Fruit fly (Drosophila melanogaster) whole organism: ENCODE measurements around the gene Pph13.

ENCODE experiments used
- CG8478 ChIP-seq: fragments of >200 bp; optimal IDR thresholded peaks from 2 replicates; lab custom pipeline; 2018; ENCODE audit warnings: inconsistent platforms
- Dll ChIP-seq: fragments of >200 bp; optimal IDR thresholded peaks from 2 replicates; lab custom pipeline; 2017
- EcR ChIP-seq, 2 experiments: fragments of >200 bp; optimal IDR thresholded peaks; 2 replicates each; lab custom pipeline; 2017; ENCODE audit warnings: missing biosample characterization in 2 of 2, missing genetic modification characterization in 2 of 2, missing genetic modification reagents in 2 of 2
- pan ChIP-seq: fragments of >200 bp; optimal IDR thresholded peaks from 2 replicates; lab custom pipeline; 2017
- psq ChIP-seq: fragments of >200 bp; optimal IDR thresholded peaks from 2 replicates; lab custom pipeline; 2017
- usp ChIP-seq: fragments of >200 bp; optimal IDR thresholded peaks from 2 replicates; lab custom pipeline; 2017; ENCODE audit warnings: missing biosample characterization, missing genetic modification characterization, mixed read lengths

Gene Pph13

DNA sequence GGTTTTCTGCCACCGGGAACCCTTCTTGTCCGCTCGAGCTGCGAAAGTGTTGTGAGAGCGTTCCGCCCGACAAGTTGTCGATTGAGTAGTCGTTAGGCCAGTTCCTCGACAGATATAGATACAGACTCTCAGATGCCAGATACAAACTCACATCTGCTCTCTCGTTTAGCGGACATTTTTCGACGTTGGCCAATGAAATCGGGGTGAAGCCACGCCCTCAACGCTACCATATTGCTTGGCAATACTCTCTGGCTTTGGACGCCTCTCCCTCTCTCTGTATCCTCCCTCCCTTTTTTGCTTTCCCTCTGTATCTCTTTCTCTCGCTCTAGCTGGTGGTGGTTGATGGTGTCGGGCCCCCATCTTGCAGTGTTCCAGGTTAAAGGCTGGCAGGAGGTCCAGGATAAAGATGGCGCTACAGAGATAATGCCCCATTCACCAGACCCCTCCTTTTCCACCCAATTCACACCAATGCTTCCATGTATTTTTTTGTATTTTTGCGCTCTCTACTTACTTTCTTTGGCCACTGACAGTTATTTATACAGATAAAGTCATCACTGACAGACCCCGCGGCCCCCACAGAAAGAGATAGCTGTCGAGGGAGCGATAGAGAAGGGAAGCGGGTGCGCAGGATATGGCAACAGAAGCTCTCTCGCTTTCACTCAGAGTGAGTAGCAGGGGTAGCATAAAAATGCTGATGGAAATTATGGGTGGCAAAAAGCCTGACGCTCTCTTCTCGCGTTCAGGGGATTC, 17.5 kb downstream of the Pph13 start, which contains the start of gene Gsc:
Gene Gsc (minus strand): TSS at position 51 of the 750 bp plus-strand sequence.
- TF ChIP-seq CG8478 (lab: Kevin White, UChicago) (no peak), psq (lab: Kevin White, UChicago) (no peak), pan (lab: Kevin White, UChicago) (no peak), EcR (GFP tag; optimal IDR thresholded peaks at IDR 0.05; lab: Kevin White, UChicago) (no peak)

DNA sequence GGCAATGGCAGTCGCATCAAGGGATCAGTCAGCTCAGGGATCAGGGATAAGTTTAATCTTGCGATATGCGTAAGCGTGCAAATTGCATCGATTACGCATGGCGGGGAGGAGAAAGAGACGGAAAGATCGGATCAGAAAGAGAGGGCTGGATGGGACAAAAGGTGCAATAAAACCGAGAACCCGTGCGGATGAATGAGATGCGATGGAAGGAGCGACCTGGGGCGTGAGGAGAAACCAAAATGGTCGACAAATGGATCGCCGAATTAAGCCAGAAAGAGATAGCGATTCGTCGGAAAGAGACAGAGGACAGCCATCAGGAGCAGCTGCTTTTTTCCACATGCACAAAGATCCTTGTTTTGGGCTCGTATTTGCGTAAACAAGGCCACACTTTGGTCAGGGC, 20.5 kb downstream of the Pph13 start:
- no peak for TF ChIP-seq EcR (GFP tag; optimal IDR thresholded peaks at IDR 0.05; lab: Kevin White, UChicago)
- TF ChIP-seq CG8478 (lab: Kevin White, UChicago) = no peak
- TF ChIP-seq pan (lab: Kevin White, UChicago) = no peak
- TF ChIP-seq usp = no peak
- TF ChIP-seq psq (lab: Kevin White, UChicago) = no peak
- no peak for TF ChIP-seq Dll (lab: Kevin White, UChicago)

DNA sequence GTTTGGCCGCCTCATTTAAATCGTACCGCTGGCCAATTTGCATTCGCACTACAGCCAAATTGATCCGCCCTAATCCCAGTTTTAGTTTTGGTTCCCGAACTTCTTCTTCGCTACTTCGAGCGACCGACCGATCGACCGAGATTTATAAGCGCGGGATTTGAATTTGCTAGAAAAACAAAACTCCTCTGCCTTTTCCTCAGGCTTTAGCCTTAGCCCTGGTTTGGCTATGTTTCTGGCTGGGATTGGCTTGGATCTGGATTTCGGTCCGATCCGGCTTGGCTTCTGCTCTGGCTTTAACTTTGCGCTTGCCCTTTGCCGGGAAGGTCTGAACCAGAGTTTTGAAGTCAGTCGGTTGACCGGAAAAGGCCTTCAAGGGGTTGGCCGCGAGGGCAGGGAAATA, 24.6 kb downstream of the Pph13 start:
- no peak for TF ChIP-seq EcR (GFP tag; optimal IDR thresholded peaks at IDR 0.05; lab: Kevin White, UChicago)

DNA sequence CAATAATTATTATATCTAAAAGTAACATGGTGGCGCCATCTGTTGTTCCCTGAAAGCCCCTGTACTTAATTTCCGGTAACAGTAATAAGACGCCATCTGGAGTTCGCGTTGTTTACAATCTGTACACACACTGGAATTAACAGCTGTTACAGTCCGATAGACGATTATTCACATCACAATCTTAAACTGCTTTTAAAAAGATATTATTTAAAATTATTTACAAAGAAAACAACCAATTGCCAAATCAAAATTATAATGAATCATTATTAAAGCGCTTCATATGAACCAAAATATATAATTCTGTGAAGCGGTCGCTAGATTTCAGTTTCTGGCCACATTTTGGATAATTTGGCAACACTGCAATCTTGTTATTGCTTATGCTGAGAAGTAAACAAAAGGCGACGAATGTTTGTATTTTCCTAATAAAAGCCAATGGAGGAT, 25.2 kb downstream of the Pph13 start, which contains the start of gene CG13689:
Gene CG13689 (plus strand): TSS at position 375 of the 441 bp plus-strand sequence.
- TF ChIP-seq CG8478 (lab: Kevin White, UChicago) (no peak), Dll (lab: Kevin White, UChicago) (no peak), pan (lab: Kevin White, UChicago) (no peak), usp (no peak), EcR (GFP tag; optimal IDR thresholded peaks at IDR 0.05; lab: Kevin White, UChicago) (no peak), psq (lab: Kevin White, UChicago) (no peak)

DNA sequence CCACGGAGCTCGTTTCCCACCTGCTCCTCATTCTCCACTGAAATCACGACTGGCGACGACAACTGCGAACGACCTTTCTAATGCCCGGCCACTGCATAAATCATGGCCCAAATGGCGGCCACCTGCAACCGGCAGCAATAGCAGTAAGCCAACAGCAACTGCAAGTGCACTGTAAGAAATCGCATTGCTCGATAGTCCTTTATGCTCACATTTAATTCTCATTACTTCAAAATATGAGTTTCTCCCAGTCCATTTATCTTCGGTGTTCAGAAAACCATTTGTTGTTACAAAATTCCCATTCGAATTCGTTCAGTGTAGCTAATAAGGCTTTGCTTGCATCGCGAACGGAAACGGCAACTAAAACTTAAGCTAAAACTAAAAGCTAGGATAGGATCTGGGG, 26.8 kb downstream of the Pph13 start:
- no peak for TF ChIP-seq pan (lab: Kevin White, UChicago)
- TF ChIP-seq EcR (GFP tag; optimal IDR thresholded peaks at IDR 0.05; lab: Kevin White, UChicago) = no peak
- no peak for TF ChIP-seq CG8478 (lab: Kevin White, UChicago)
- TF ChIP-seq Dll (lab: Kevin White, UChicago) = no peak
- no peak for TF ChIP-seq psq (lab: Kevin White, UChicago)
- TF ChIP-seq usp = no peak

DNA sequence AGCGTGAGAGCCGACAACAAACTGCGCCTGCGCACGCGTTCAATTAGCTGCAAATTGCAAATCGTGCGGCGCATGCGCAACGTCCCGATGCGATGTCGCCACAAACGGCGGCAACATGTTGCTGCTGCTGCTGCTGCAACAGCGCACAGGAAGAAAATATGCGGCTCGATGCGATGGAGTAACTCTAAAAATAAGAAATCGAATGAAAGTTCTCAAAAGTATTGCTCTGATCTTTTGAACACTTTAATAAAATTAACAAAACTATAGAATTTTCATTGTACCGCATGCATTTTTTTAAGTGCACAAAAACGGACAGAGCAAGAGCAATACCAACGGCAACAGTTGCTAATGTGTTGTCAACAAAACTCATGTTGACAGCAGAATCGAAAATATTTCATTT, 28.9 kb downstream of the Pph13 start:
- TF ChIP-seq CG8478 (lab: Kevin White, UChicago) (no peak), Dll (lab: Kevin White, UChicago) (no peak), usp (no peak), EcR (GFP tag; optimal IDR thresholded peaks at IDR 0.05; lab: Kevin White, UChicago) (no peak), psq (lab: Kevin White, UChicago) (no peak), pan (lab: Kevin White, UChicago) (no peak)

DNA sequence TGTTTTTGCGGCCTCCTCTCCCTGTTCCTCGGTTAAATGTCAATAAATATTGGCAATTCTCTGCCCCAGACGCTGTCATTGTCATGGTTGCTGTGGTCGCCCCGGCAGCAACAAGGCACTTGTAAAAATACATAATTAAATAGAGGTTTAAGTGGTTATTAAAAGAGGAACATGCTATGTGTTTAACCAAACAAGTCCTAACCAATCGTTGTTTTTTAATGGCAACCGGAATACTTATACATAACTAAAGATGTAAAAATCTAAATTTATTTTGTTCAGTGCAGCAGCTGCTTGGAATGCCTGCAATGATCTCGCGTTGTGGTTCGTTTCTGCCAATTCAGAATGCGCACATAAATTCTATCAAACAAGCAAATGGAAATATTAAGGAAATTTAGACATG, 29.7 kb downstream of the Pph13 start:
- TF ChIP-seq EcR (GFP tag; optimal IDR thresholded peaks at IDR 0.05; lab: Kevin White, UChicago) (no peak), Dll (lab: Kevin White, UChicago) (no peak), psq (lab: Kevin White, UChicago) (no peak), usp (no peak), CG8478 (lab: Kevin White, UChicago) (no peak), pan (lab: Kevin White, UChicago) (no peak)

DNA sequence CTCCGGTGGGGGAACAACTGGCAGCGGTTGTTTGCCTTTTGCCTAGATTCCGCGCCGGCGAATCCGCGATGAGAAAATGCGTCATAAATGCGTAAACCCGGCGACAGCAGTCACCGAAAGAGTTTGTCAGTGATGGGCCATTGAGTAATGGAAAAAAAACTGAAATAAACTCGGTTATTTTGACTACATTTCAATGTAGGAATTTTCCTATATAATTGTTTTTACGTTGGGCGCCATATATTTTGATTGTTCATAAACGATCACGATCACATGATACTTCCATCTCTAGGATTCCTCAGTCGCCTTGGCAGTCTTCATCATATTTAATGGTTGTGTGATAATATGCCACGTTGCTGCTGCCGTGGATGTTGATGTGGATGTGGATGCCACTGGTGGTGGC, 30.9 kb downstream of the Pph13 start:
- no peak for TF ChIP-seq EcR (GFP tag; optimal IDR thresholded peaks at IDR 0.05; lab: Kevin White, UChicago)
- no peak for TF ChIP-seq psq (lab: Kevin White, UChicago)
- no peak for TF ChIP-seq CG8478 (lab: Kevin White, UChicago)
- no peak for TF ChIP-seq usp
- TF ChIP-seq pan (lab: Kevin White, UChicago) = no peak
- TF ChIP-seq Dll (lab: Kevin White, UChicago) = no peak

DNA sequence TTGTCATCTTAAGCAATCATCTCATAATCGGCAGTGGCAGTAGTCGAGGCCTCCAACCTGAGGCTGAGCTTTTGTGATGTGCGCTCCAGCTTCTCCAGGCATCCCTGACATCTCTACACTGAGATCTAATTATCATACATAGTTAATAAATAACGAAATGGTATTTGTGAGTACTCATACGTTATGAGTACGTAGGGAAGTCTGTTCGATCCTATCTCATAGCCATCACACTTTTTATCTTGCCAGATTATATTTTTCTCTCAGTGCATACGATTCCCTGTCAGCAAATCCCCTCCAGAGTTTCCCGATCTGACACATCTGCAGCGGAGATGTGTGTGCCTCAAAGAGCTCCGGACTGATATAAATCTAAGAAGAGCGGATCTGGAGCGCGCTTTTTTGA, 32.2 kb downstream of the Pph13 start:
- TF ChIP-seq usp = no peak
- no peak for TF ChIP-seq CG8478 (lab: Kevin White, UChicago)
- TF ChIP-seq pan (lab: Kevin White, UChicago) = no peak
- TF ChIP-seq EcR (GFP tag; optimal IDR thresholded peaks at IDR 0.05; lab: Kevin White, UChicago) = no peak
- TF ChIP-seq Dll (lab: Kevin White, UChicago) = no peak
- TF ChIP-seq psq (lab: Kevin White, UChicago) = no peak

DNA sequence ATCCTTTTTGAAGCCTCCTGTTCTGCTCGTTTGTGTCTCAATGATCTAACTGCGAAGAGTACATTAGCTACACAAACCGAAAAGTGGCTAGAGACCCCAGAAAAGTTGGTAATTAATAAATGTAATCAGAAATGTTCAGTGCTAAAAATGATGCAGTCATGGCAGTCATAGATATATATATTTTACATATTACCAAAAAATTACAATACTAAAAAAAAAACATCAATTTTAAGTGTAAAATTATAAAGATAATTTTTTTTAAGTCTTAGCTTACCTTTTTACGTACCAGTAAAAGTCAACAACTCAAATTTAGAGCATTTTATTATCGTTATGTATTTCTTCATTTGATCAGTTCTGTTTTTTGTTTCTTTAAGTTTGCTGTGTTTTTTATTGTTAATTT, 35.5 kb downstream of the Pph13 start:
- TF ChIP-seq psq (lab: Kevin White, UChicago) (no peak), usp (no peak), Dll (lab: Kevin White, UChicago) (no peak), EcR (GFP tag; optimal IDR thresholded peaks at IDR 0.05; lab: Kevin White, UChicago) (no peak), pan (lab: Kevin White, UChicago) (no peak), CG8478 (lab: Kevin White, UChicago) (no peak)

DNA sequence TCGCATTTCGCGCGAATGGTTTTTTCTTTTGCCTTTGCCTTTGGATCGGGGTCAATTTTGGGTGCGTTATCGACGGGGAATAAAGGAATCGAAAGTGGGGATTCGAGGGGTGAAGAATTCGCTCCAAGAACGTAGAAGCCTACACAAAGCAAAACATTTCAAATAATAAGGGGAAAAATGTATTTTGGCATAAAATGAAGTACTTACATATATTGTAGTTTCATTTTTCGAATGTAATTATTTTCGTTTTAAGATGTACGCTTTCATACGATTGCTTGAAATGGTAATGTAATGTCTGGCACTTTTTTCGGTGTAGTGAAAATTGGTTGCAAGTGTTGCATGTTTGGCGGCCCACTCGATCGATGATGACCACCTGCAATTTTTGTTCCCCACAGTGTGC, 37.7 kb downstream of the Pph13 start:
- no peak for TF ChIP-seq usp
- no peak for TF ChIP-seq CG8478 (lab: Kevin White, UChicago)
- no peak for TF ChIP-seq Dll (lab: Kevin White, UChicago)
- no peak for TF ChIP-seq pan (lab: Kevin White, UChicago)
- no peak for TF ChIP-seq EcR (GFP tag; optimal IDR thresholded peaks at IDR 0.05; lab: Kevin White, UChicago)
- TF ChIP-seq psq (lab: Kevin White, UChicago) = no peak

DNA sequence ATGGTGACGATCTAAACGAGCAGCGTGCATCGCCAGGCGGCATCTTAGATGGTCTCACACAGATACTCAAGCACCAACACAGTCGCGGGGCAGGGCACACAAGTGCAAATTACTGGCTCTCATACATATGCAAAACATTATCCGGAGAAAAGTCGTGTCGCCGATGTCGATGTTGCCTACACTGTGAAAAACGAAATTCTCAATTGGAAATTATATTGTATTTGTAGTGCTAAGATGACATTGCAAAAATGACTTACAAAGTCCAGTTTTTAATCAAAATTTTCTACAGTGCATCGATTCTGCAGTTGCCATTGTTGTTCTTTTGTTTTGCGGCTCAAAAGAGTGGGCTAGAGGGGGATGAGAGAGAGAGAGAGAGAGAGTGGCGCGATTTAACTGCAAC, 42.5 kb downstream of the Pph13 start:
- TF ChIP-seq usp (no peak), psq (lab: Kevin White, UChicago) (no peak), EcR (GFP tag; optimal IDR thresholded peaks at IDR 0.05; lab: Kevin White, UChicago) (no peak), pan (lab: Kevin White, UChicago) (no peak), CG8478 (lab: Kevin White, UChicago) (no peak), Dll (lab: Kevin White, UChicago) (no peak)
